Worm (Caenorhabditis elegans): ENCODE results near the gene mec-9.

mec-9 gene

ce11 chrV:9924389-9924788, 9.5 kb upstream of the mec-9 start:
- no peak for TF ChIP-seq mls-2 (tag; optimal IDR thresholded peaks at IDR 0.05)
- TF ChIP-seq ham-2 (GFP tag; optimal IDR thresholded peaks at IDR 0.05): no peak
- TF ChIP-seq sptf-1 (tag; optimal IDR thresholded peaks at IDR 0.05): no peak
- no peak for TF ChIP-seq unc-62 (GFP tag; optimal IDR thresholded peaks at IDR 0.05)
- TF ChIP-seq snpc-4 (tag; optimal IDR thresholded peaks at IDR 0.05): no peak
- no peak for TF ChIP-seq pha-4 (tag; optimal IDR thresholded peaks at IDR 0.05)

ce11 chrV:9922481-9922880, 7.6 kb upstream of the mec-9 start, which contains the start of gene C50H2.7:
Gene C50H2.7 (plus strand): TSS chrV:9922781.
- TF ChIP-seq unc-39 (tag; optimal IDR thresholded peaks at IDR 0.05) (no peak), elt-3 (tag; optimal IDR thresholded peaks at IDR 0.05) (no peak), mab-5 (tag; optimal IDR thresholded peaks at IDR 0.05) (no peak)

- TF ChIP-seq nhr-12 (tag; optimal IDR thresholded peaks at IDR 0.05) (no peak), ceh-83 (GFP tag; optimal IDR thresholded peaks at IDR 0.05) (no peak), unc-120 (tag; optimal IDR thresholded peaks at IDR 0.05; ENCODE audit: poor library complexity, severe bottlenecking) (no peak), nhr-237 (tag; optimal IDR thresholded peaks at IDR 0.05) (no peak), ceh-39 (tag; optimal IDR thresholded peaks at IDR 0.05) (no peak), ceh-43 (GFP tag; optimal IDR thresholded peaks at IDR 0.05) (no peak), tbx-8 (GFP tag; optimal IDR thresholded peaks at IDR 0.05) (no peak), ces-1 (GFP tag; optimal IDR thresholded peaks at IDR 0.05) (no peak), mep-1 (tag; optimal IDR thresholded peaks at IDR 0.05) (no peak), elt-1 (tag; optimal IDR thresholded peaks at IDR 0.05; ENCODE audit: borderline replicate concordance, insufficient read depth) (no peak)
Observed at ce11 chrV:9921288-9921687, 6.4 kb upstream of the mec-9 start, which contains the start of gene ceh-75. Gene ceh-75 (plus strand): TSS chrV:9921337.

- TF ChIP-seq nhr-12 (tag; optimal IDR thresholded peaks at IDR 0.05) (no peak), elt-3 (tag; optimal IDR thresholded peaks at IDR 0.05) (no peak), flh-1 (GFP tag; optimal IDR thresholded peaks at IDR 0.05) (no peak), unc-39 (tag; optimal IDR thresholded peaks at IDR 0.05) (no peak), lsy-2 (tag; optimal IDR thresholded peaks at IDR 0.05) (no peak), bed-3 (GFP tag; optimal IDR thresholded peaks at IDR 0.05) (no peak), ces-1 (GFP tag; optimal IDR thresholded peaks at IDR 0.05) (no peak), blmp-1 (tag; optimal IDR thresholded peaks at IDR 0.05) (no peak), mep-1 (tag; optimal IDR thresholded peaks at IDR 0.05) (no peak), unc-62 (GFP tag; optimal IDR thresholded peaks at IDR 0.05) (no peak), sptf-1 (tag; optimal IDR thresholded peaks at IDR 0.05) (no peak), lin-13 (tag; optimal IDR thresholded peaks at IDR 0.05) (no peak), nhr-2 (tag; optimal IDR thresholded peaks at IDR 0.05) (no peak), ceh-83 (GFP tag; optimal IDR thresholded peaks at IDR 0.05) (no peak), ham-2 (GFP tag; optimal IDR thresholded peaks at IDR 0.05) (no peak)
Observed at ce11 chrV:9918410-9918809, 3.5 kb upstream of the mec-9 start, which contains the start of gene C50H2.5. Gene C50H2.5 (plus strand): TSS chrV:9918710.

- TF ChIP-seq ceh-83 (GFP tag; optimal IDR thresholded peaks at IDR 0.05) (no peak), pha-4 (tag; optimal IDR thresholded peaks at IDR 0.05) (no peak), ztf-11 (tag; optimal IDR thresholded peaks at IDR 0.05) (no peak), tbx-8 (GFP tag; optimal IDR thresholded peaks at IDR 0.05) (no peak), ham-2 (GFP tag; optimal IDR thresholded peaks at IDR 0.05) (no peak), mab-5 (tag; optimal IDR thresholded peaks at IDR 0.05) (no peak), sem-2 (GFP tag; optimal IDR thresholded peaks at IDR 0.05) (no peak), flh-1 (GFP tag; optimal IDR thresholded peaks at IDR 0.05) (no peak), lin-32 (GFP tag; optimal IDR thresholded peaks at IDR 0.05) (no peak), bed-3 (GFP tag; optimal IDR thresholded peaks at IDR 0.05) (no peak), cnd-1 (tag; optimal IDR thresholded peaks at IDR 0.05) (no peak), ceh-39 (tag; optimal IDR thresholded peaks at IDR 0.05) (no peak), mls-2 (tag; optimal IDR thresholded peaks at IDR 0.05) (no peak), unc-120 (tag; optimal IDR thresholded peaks at IDR 0.05; ENCODE audit: poor library complexity, severe bottlenecking) (no peak)
Observed at ce11 chrV:9916665-9917064, 1.7 kb upstream of the mec-9 start, which contains the start of gene C50H2.4. Gene C50H2.4 (plus strand): TSS chrV:9916965.

- TF ChIP-seq ceh-43 (GFP tag; optimal IDR thresholded peaks at IDR 0.05) (no peak), elt-1 (tag; optimal IDR thresholded peaks at IDR 0.05; ENCODE audit: borderline replicate concordance, insufficient read depth) (no peak), nhr-76 (tag; optimal IDR thresholded peaks at IDR 0.05) (no peak), nhr-237 (tag; optimal IDR thresholded peaks at IDR 0.05) (no peak), nhr-12 (tag; optimal IDR thresholded peaks at IDR 0.05) (no peak), ces-1 (GFP tag; optimal IDR thresholded peaks at IDR 0.05) (no peak), pha-4 (tag; optimal IDR thresholded peaks at IDR 0.05) (no peak), tbx-8 (GFP tag; optimal IDR thresholded peaks at IDR 0.05) (no peak), unc-120 (tag; optimal IDR thresholded peaks at IDR 0.05; ENCODE audit: poor library complexity, severe bottlenecking) (no peak), elt-3 (tag; optimal IDR thresholded peaks at IDR 0.05) (no peak), lsy-2 (tag; optimal IDR thresholded peaks at IDR 0.05) (no peak), mls-2 (tag; optimal IDR thresholded peaks at IDR 0.05) (no peak), hlh-1 (tag; optimal IDR thresholded peaks at IDR 0.05) (no peak), sptf-1 (tag; optimal IDR thresholded peaks at IDR 0.05) (no peak), ceh-39 (tag; optimal IDR thresholded peaks at IDR 0.05) (no peak), sem-2 (GFP tag; optimal IDR thresholded peaks at IDR 0.05) (no peak), ceh-83 (GFP tag; optimal IDR thresholded peaks at IDR 0.05) (no peak), snpc-4 (tag; optimal IDR thresholded peaks at IDR 0.05) (no peak), ham-2 (GFP tag; optimal IDR thresholded peaks at IDR 0.05) (no peak), mab-5 (tag; optimal IDR thresholded peaks at IDR 0.05) (no peak)
Observed at ce11 chrV:9913863-9914262, 1.1 kb downstream of the mec-9 start, which contains the start of gene fipr-10. Gene fipr-10 (plus strand): TSS chrV:9914163.
